Worm (Caenorhabditis elegans): ENCODE measurements around the gene F08D12.15.

F08D12.15 gene

ce11 chrII:2802804-2803586 is 36.6 kb downstream of the F08D12.15 start (continued):
- TF ChIP-seq mab-9 (GFP tag; IDR thresholded peaks at IDR 0.05): no peak
- TF ChIP-seq dsc-1 (tag; optimal IDR thresholded peaks at IDR 0.05): no peak
- no peak for TF ChIP-seq lir-3 (tag; optimal IDR thresholded peaks at IDR 0.05; ENCODE audit: poor library complexity)
- no peak for TF ChIP-seq fkh-8 (tag; optimal IDR thresholded peaks at IDR 0.05)
- no peak for TF ChIP-seq ceh-63 (GFP tag; optimal IDR thresholded peaks at IDR 0.05)
- TF ChIP-seq pqm-1 (tag; optimal IDR thresholded peaks at IDR 0.05): no peak
- TF ChIP-seq elt-3 (tag; optimal IDR thresholded peaks at IDR 0.05): peak in 4 of 6 experiments; percentile 11 to 87 (median 68)
- no peak for TF ChIP-seq hlh-17 (GFP tag; optimal IDR thresholded peaks at IDR 0.05; ENCODE audit: borderline replicate concordance)
- no peak for TF ChIP-seq ceh-8 (GFP tag; optimal IDR thresholded peaks at IDR 0.05)
- no peak for TF ChIP-seq ztf-4 (tag; optimal IDR thresholded peaks at IDR 0.05)
- no peak for TF ChIP-seq unc-62 (GFP tag; optimal IDR thresholded peaks at IDR 0.05)
- TF ChIP-seq nhr-20 (tag; optimal IDR thresholded peaks at IDR 0.05): peak; percentile 40
- TF ChIP-seq lin-15B (tag; optimal IDR thresholded peaks at IDR 0.05): no peak
- TF ChIP-seq zip-4 (GFP tag; optimal IDR thresholded peaks at IDR 0.05): no peak

ce11 chrII:2804245-2804644 is 37.8 kb downstream of the F08D12.15 start:
- TF ChIP-seq dpl-1 (GFP tag; optimal IDR thresholded peaks at IDR 0.05) (peak in 1 of 3 experiments; percentile 13), lir-3 (tag; optimal IDR thresholded peaks at IDR 0.05; ENCODE audit: poor library complexity) (no peak), xbp-1 (tag; optimal IDR thresholded peaks at IDR 0.05) (no peak), ceh-82 (tag; optimal IDR thresholded peaks at IDR 0.05) (peak in 1 of 3 experiments; percentile 15), lsy-2 (tag; optimal IDR thresholded peaks at IDR 0.05) (peak in 1 of 2 experiments; percentile 42), alr-1 (tag; optimal IDR thresholded peaks at IDR 0.05; ENCODE audit: borderline replicate concordance) (no peak), ceh-63 (GFP tag; optimal IDR thresholded peaks at IDR 0.05) (no peak), unc-62 (GFP tag; optimal IDR thresholded peaks at IDR 0.05) (no peak), lin-14 (GFP tag; optimal IDR thresholded peaks at IDR 0.05) (peak; percentile 65), snpc-4 (tag; optimal IDR thresholded peaks at IDR 0.05) (no peak), ztf-11 (tag; optimal IDR thresholded peaks at IDR 0.05) (no peak), C16A3.4 (tag; optimal IDR thresholded peaks at IDR 0.05) (no peak), unc-86 (tag; optimal IDR thresholded peaks at IDR 0.05) (no peak), unc-130 (tag; optimal IDR thresholded peaks at IDR 0.05) (no peak), mdl-1 (tag; optimal IDR thresholded peaks at IDR 0.05) (peak in 1 of 2 experiments; percentile 32), elt-2 (tag; optimal IDR thresholded peaks at IDR 0.05) (no peak), hpl-2 (GFP tag; optimal IDR thresholded peaks at IDR 0.05) (no peak), mef-2 (tag; optimal IDR thresholded peaks at IDR 0.05) (no peak), grh-1 (GFP tag; IDR thresholded peaks at IDR 0.05) (no peak), vab-15 (tag; optimal IDR thresholded peaks at IDR 0.05) (no peak), nhr-77 (tag; optimal IDR thresholded peaks at IDR 0.05) (no peak), unc-30 (tag; optimal IDR thresholded peaks at IDR 0.05) (no peak), egl-27 (tag; optimal IDR thresholded peaks at IDR 0.05) (no peak), snu-23 (GFP tag; optimal IDR thresholded peaks at IDR 0.05) (peak; percentile 2), swsn-7 (tag; optimal IDR thresholded peaks at IDR 0.05) (no peak), efl-1 (optimal IDR thresholded peaks at IDR 0.05) (peak; percentile 34 to 51), efl-1 (GFP tag; optimal IDR thresholded peaks at IDR 0.05 in 1 of 2) (no peak), ceh-88 (GFP tag; IDR thresholded peaks at IDR 0.05) (no peak), mep-1 (tag; optimal IDR thresholded peaks at IDR 0.05) (no peak), nhr-71 (tag; optimal IDR thresholded peaks at IDR 0.05) (peak; percentile 46), fkh-4 (tag; optimal IDR thresholded peaks at IDR 0.05; ENCODE audit: borderline replicate concordance) (no peak), elt-3 (tag; optimal IDR thresholded peaks at IDR 0.05) (no peak)
